Worm (Caenorhabditis elegans) whole organism, L2 larva: Measurements from ENCODE around the gene C17H12.12.

Experiments
- F13H6.1 ChIP-seq: sonication (generic microtip); optimal IDR thresholded peaks from 2 replicates; lab custom pipeline; 2016; ENCODE audit warnings: missing genetic modification characterization, missing compliant biosample characterization
- ama-1 ChIP-seq: fragments of 150-350 bp; optimal IDR thresholded peaks from 2 replicates; lab custom pipeline; 2018; ENCODE audit warnings: inconsistent platforms
- ceh-16 ChIP-seq: fragments of 150-350 bp; optimal IDR thresholded peaks from 2 replicates; lab custom pipeline; 2014; ENCODE audit warnings: missing biosample characterization, missing genetic modification characterization
- elt-3 ChIP-seq: sonication (generic microtip); optimal IDR thresholded peaks from 2 replicates; lab custom pipeline; 2017; ENCODE audit warnings: missing biosample characterization, missing genetic modification characterization
- fos-1 ChIP-seq: fragments of 150-350 bp; optimal IDR thresholded peaks from 2 replicates; lab custom pipeline; 2014; ENCODE audit warnings: missing biosample characterization, missing genetic modification characterization
- mab-5 ChIP-seq: fragments of 150-350 bp; optimal IDR thresholded peaks from 2 replicates; lab custom pipeline; 2014; ENCODE audit warnings: missing biosample characterization, missing genetic modification characterization
- mbf-1 ChIP-seq: sonication (generic microtip); optimal IDR thresholded peaks from 2 replicates; lab custom pipeline; 2017; ENCODE audit warnings: missing biosample characterization, missing genetic modification characterization
- nhr-11 ChIP-seq: fragments of 150-350 bp; optimal IDR thresholded peaks from 2 replicates; lab custom pipeline; 2014; ENCODE audit warnings: missing biosample characterization, missing genetic modification characterization
- nhr-77 ChIP-seq: fragments of 150-350 bp; optimal IDR thresholded peaks from 2 replicates; lab custom pipeline; 2014; ENCODE audit warnings: missing biosample characterization, missing genetic modification characterization
- snpc-4 ChIP-seq: fragments of 150-350 bp; optimal IDR thresholded peaks from 2 replicates; lab custom pipeline; 2014; ENCODE audit warnings: missing biosample characterization, missing genetic modification characterization
- unc-62 ChIP-seq: fragments of 150-350 bp; optimal IDR thresholded peaks from 2 replicates; lab custom pipeline; 2014; ENCODE audit warnings: missing biosample characterization, missing genetic modification reagents, missing genetic modification characterization

- TF ChIP-seq nhr-77 (no peak), fos-1 (tag; lab: Kevin White, UChicago) (no peak), unc-62 (GFP tag; lab: Kevin White, UChicago) (no peak), mbf-1 (tag; lab: Kevin White, UChicago) (no peak), nhr-11 (tag; lab: Kevin White, UChicago) (no peak), F13H6.1 (tag; lab: Kevin White, UChicago) (peak; percentile 37), ceh-16 (tag; lab: Kevin White, UChicago) (no peak), ama-1 (lab: Kevin White, UChicago) (no peak), elt-3 (no peak), mab-5 (no peak), snpc-4 (no peak)
Measured at ce11 chrIV:6750117-6750516, 45.6 kb upstream of the C17H12.12 start.
